Worm (Caenorhabditis elegans) whole organism, late embryonic: ENCODE data around the gene ttr-43.

Source experiments
- F13H6.1 ChIP-seq: sonication (generic microtip); optimal IDR thresholded peaks from 2 replicates; lab custom pipeline; 2016; ENCODE audit warnings: missing genetic modification characterization, missing compliant biosample characterization
- K09A11.1 ChIP-seq: sonication (generic microtip); optimal IDR thresholded peaks from 2 replicates; lab custom pipeline; 2017; ENCODE audit warnings: antibody characterized with exemption, mild to moderate bottlenecking, missing genetic modification characterization, missing compliant biosample characterization; ENCODE audit not compliant: insufficient read depth
- T23F11.4 ChIP-seq: fragments of 200-800 bp; sonication (Bioruptor generic); optimal IDR thresholded peaks from 2 replicates; lab custom pipeline; 2018; ENCODE audit warnings: mild to moderate bottlenecking, missing genetic modification characterization, missing compliant biosample characterization
- ahr-1 ChIP-seq: sonication (generic microtip); optimal IDR thresholded peaks from 2 replicates; lab custom pipeline; 2016; ENCODE audit warnings: missing genetic modification characterization, missing compliant biosample characterization
- ceh-18 ChIP-seq: sonication (generic microtip); optimal IDR thresholded peaks from 2 replicates; lab custom pipeline; 2016; ENCODE audit warnings: missing genetic modification characterization, missing compliant biosample characterization
- ceh-19 ChIP-seq: fragments of 200-800 bp; sonication (Bioruptor generic); optimal IDR thresholded peaks from 2 replicates; lab custom pipeline; 2018; ENCODE audit warnings: mild to moderate bottlenecking, missing genetic modification characterization, missing compliant biosample characterization
- ceh-2 ChIP-seq: sonication (generic microtip); optimal IDR thresholded peaks from 2 replicates; lab custom pipeline; 2016; ENCODE audit warnings: missing genotype, missing genetic modification characterization, missing compliant biosample characterization
- ceh-22 ChIP-seq: sonication (generic microtip); optimal IDR thresholded peaks from 2 replicates; lab custom pipeline; 2017; ENCODE audit warnings: missing biosample characterization, missing genetic modification characterization
- ceh-24 ChIP-seq: sonication (generic microtip); optimal IDR thresholded peaks from 2 replicates; lab custom pipeline; 2016; ENCODE audit warnings: mild to moderate bottlenecking, missing genetic modification characterization, missing compliant biosample characterization
- ceh-34 ChIP-seq: sonication (generic microtip); optimal IDR thresholded peaks from 2 replicates; lab custom pipeline; 2016; ENCODE audit warnings: mild to moderate bottlenecking, missing genetic modification characterization, missing compliant biosample characterization
- che-1 ChIP-seq: sonication (generic microtip); optimal IDR thresholded peaks from 2 replicates; lab custom pipeline; 2016; ENCODE audit warnings: mild to moderate bottlenecking, missing genetic modification characterization, missing compliant biosample characterization
- elt-2 ChIP-seq: sonication (generic microtip); optimal IDR thresholded peaks from 2 replicates; lab custom pipeline; 2016; ENCODE audit warnings: missing genetic modification reagents, missing genetic modification characterization, missing compliant biosample characterization
- ets-4 ChIP-seq: sonication (generic microtip); optimal IDR thresholded peaks from 2 replicates; lab custom pipeline; 2016; ENCODE audit warnings: missing genetic modification characterization, missing compliant biosample characterization
- fax-1 ChIP-seq: sonication (generic microtip); optimal IDR thresholded peaks from 2 replicates; lab custom pipeline; 2016; ENCODE audit warnings: missing genotype, missing genetic modification characterization, missing compliant biosample characterization
- fkh-10 ChIP-seq: fragments of 150-350 bp; optimal IDR thresholded peaks from 2 replicates; lab custom pipeline; 2014; ENCODE audit warnings: missing biosample characterization, missing genetic modification reagents, missing genetic modification characterization
- hlh-13 ChIP-seq: fragments of 200-800 bp; sonication (Bioruptor generic); optimal IDR thresholded peaks from 2 replicates; lab custom pipeline; 2018; ENCODE audit warnings: mild to moderate bottlenecking, missing genetic modification characterization, missing compliant biosample characterization
- hlh-15 ChIP-seq: sonication (generic microtip); optimal IDR thresholded peaks from 2 replicates; lab custom pipeline; 2016; ENCODE audit warnings: missing genetic modification characterization, missing compliant biosample characterization
- hlh-6 ChIP-seq: sonication (generic microtip); optimal IDR thresholded peaks from 2 replicates; lab custom pipeline; 2016; ENCODE audit warnings: missing genotype, missing genetic modification characterization, missing compliant biosample characterization
- hlh-8 ChIP-seq: sonication (generic microtip); optimal IDR thresholded peaks from 2 replicates; lab custom pipeline; 2016; ENCODE audit warnings: missing genotype, missing genetic modification characterization, missing compliant biosample characterization
- lin-11 ChIP-seq: fragments of 200-800 bp; sonication (Bioruptor generic); optimal IDR thresholded peaks from 2 replicates; lab custom pipeline; 2018; ENCODE audit warnings: mild to moderate bottlenecking, missing genetic modification characterization, missing compliant biosample characterization
- madf-2 ChIP-seq: sonication (generic microtip); optimal IDR thresholded peaks from 2 replicates; lab custom pipeline; 2017; ENCODE audit warnings: missing genetic modification characterization, missing compliant biosample characterization
- nhr-232 ChIP-seq: sonication (generic microtip); optimal IDR thresholded peaks from 2 replicates; lab custom pipeline; 2016; ENCODE audit warnings: missing genetic modification characterization, missing compliant biosample characterization
- npax-4 ChIP-seq: sonication (generic microtip); optimal IDR thresholded peaks from 2 replicates; lab custom pipeline; 2016; ENCODE audit warnings: missing genetic modification characterization, missing compliant biosample characterization
- pag-3 ChIP-seq: sonication (generic microtip); optimal IDR thresholded peaks from 2 replicates; lab custom pipeline; 2016; ENCODE audit warnings: missing compliant biosample characterization, missing genetic modification characterization, borderline replicate concordance
- pha-4 ChIP-seq: fragments of 150-350 bp; optimal IDR thresholded peaks from 2 replicates; lab custom pipeline; 2018; ENCODE audit warnings: missing biosample characterization, missing genetic modification reagents, missing genetic modification characterization
- pros-1 ChIP-seq: fragments of 150-350 bp; optimal IDR thresholded peaks from 2 replicates; lab custom pipeline; 2014; ENCODE audit warnings: missing biosample characterization, missing genetic modification reagents, missing genetic modification characterization
- ref-2 ChIP-seq: sonication (generic microtip); optimal IDR thresholded peaks from 2 replicates; lab custom pipeline; 2016; ENCODE audit warnings: missing genetic modification characterization, missing compliant biosample characterization
- sox-2 ChIP-seq: fragments of 200-800 bp; sonication (Bioruptor generic); IDR thresholded peaks from 2 replicates; pipeline ENCODE4 v1.3.6; 2022; ENCODE audit warnings: missing genetic modification reagents, missing genetic modification characterization, missing compliant biosample characterization
- syd-9 ChIP-seq: sonication (generic microtip); optimal IDR thresholded peaks from 2 replicates; lab custom pipeline; 2016; ENCODE audit warnings: mild to moderate bottlenecking, missing genetic modification characterization, moderate library complexity, missing compliant biosample characterization
- unc-42 ChIP-seq: sonication (generic microtip); optimal IDR thresholded peaks from 2 replicates; lab custom pipeline; 2016; ENCODE audit warnings: missing genotype, missing genetic modification characterization, missing compliant biosample characterization

Gene ttr-43

DNA sequence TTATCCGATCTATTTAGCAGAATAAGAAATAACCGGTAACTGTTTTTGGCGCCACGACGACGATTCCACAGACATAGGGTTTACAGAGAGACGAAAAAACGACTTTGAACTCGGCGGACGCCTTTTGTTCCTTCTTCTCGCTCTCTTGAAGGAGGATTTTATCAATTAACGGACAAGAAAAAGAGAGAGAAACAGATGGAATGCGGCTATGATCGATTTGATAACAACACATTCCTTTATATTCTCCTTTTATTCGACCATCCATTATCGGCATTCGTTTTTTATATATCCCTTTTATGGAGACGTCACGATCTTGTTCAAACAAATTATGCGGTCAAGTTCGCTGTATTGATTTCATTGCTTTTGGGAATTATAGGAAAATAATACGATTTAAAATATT, 41.7 kb downstream of the ttr-43 start:
- no peak for TF ChIP-seq hlh-13 (GFP tag; lab: Kevin White, UChicago)
- no peak for TF ChIP-seq ceh-34 (tag; lab: Kevin White, UChicago)
- no peak for TF ChIP-seq nhr-232
- TF ChIP-seq fkh-10 (GFP tag; lab: Kevin White, UChicago), result no peak
- TF ChIP-seq unc-42 (tag; lab: Kevin White, UChicago), result no peak
- TF ChIP-seq F13H6.1 (tag; lab: Kevin White, UChicago), result no peak

ce11 chrV:12542683-12543319, 47.7 kb downstream of the ttr-43 start:
- TF ChIP-seq ceh-2 (tag; lab: Kevin White, UChicago) (no peak), F13H6.1 (tag; lab: Kevin White, UChicago) (no peak), hlh-15 (no peak), ceh-34 (tag; lab: Kevin White, UChicago) (no peak), lin-11 (tag; lab: Kevin White, UChicago) (no peak), fkh-10 (GFP tag; lab: Kevin White, UChicago) (no peak)

ce11 chrV:12541207-12541606, 49.3 kb downstream of the ttr-43 start:
- no peak for TF ChIP-seq hlh-8 (tag; lab: Kevin White, UChicago)
- TF ChIP-seq ceh-22 (tag; lab: Kevin White, UChicago), result no peak
- no peak for TF ChIP-seq pros-1 (tag; lab: Kevin White, UChicago)
- no peak for TF ChIP-seq K09A11.1 (tag; lab: Kevin White, UChicago)
- no peak for TF ChIP-seq T23F11.4 (GFP tag; lab: Kevin White, UChicago)
- TF ChIP-seq ceh-19, result no peak
- TF ChIP-seq hlh-13 (GFP tag; lab: Kevin White, UChicago), result no peak
- TF ChIP-seq npax-4 (tag; lab: Kevin White, UChicago), result no peak
- no peak for TF ChIP-seq ahr-1 (tag; lab: Kevin White, UChicago)

DNA sequence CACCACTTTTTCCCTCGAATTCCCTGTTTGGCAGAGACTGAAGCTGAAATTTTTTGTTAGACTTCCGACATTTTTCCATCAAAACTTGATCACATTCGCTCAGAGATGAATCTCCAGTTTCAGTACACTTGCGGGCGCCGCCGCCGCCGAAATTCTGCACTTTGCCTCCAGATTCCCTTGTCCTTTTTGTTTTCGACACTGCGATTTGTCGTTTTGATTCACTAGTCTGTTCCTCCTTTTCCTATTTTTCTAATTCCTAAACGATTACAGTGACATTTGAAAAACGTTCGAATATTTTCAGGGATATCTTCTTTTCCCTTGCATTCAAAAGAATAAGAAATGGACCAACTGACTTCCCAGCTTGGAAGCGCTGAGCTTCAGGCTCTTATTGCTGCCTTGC, 49.8 kb downstream of the ttr-43 start, which contains the start of gene F45D3.2:
TSS of gene F45D3.2 (plus strand) at position 301 of the 400 bp plus-strand sequence.
- TF ChIP-seq madf-2 (tag; lab: Kevin White, UChicago), result no peak
- no peak for TF ChIP-seq sox-2 (GFP tag; lab: Robert Waterston, UW)
- TF ChIP-seq syd-9 (tag; lab: Kevin White, UChicago), result no peak
- no peak for TF ChIP-seq hlh-13 (GFP tag; lab: Kevin White, UChicago)
- TF ChIP-seq hlh-6 (tag; lab: Kevin White, UChicago), result no peak
- TF ChIP-seq elt-2 (tag; lab: Kevin White, UChicago), result no peak
- no peak for TF ChIP-seq ets-4 (tag; lab: Kevin White, UChicago)
- TF ChIP-seq pha-4 (tag; lab: Kevin White, UChicago), result no peak
- TF ChIP-seq pag-3 (tag; lab: Kevin White, UChicago), result no peak
- TF ChIP-seq ref-2 (tag; lab: Kevin White, UChicago), result no peak
- no peak for TF ChIP-seq ceh-24
- no peak for TF ChIP-seq che-1 (tag; lab: Kevin White, UChicago)

ce11 chrV:12540018-12540417, 50.5 kb downstream of the ttr-43 start:
- TF ChIP-seq ceh-18 (tag; lab: Kevin White, UChicago) (no peak), hlh-15 (no peak), F13H6.1 (tag; lab: Kevin White, UChicago) (no peak), fax-1 (tag; lab: Kevin White, UChicago) (no peak)
